Fruit fly (Drosophila melanogaster) whole organism, adult: ENCODE measurements around the gene CG12992.

ENCODE experiments used
- CG7101 ChIP-seq: fragments of 200-800 bp; sonication (Bioruptor generic); optimal IDR thresholded peaks from 2 replicates; lab custom pipeline; 2018; ENCODE audit warnings: missing biosample characterization, mild to moderate bottlenecking, missing genetic modification characterization, moderate library complexity
- cnc ChIP-seq, 2 experiments: fragments of >200 bp; optimal IDR thresholded peaks; 2 replicates each; lab custom pipeline; 2017

- TF ChIP-seq cnc (optimal IDR thresholded peaks at IDR 0.05; lab: Kevin White, UChicago) (no peak), CG7101 (tag; lab: Kevin White, UChicago) (peak; percentile 33)
These were observed 38.7 kb downstream of the CG12992 start, which contains the start of gene stas for dm6 chrX:17627090-17627992.
